Fruit fly (Drosophila melanogaster) whole organism, prepupa: ENCODE results near the gene Dph5.

Experiments used
- CG31627 ChIP-seq: fragments of 200-800 bp; sonication (Bioruptor generic); optimal IDR thresholded peaks from 3 replicates; lab custom pipeline; 2016; ENCODE audit warnings: missing biosample characterization, missing genetic modification characterization
- CG6163 ChIP-seq: fragments of 200-800 bp; sonication (Bioruptor generic); IDR thresholded peaks from 3 replicates; pipeline ENCODE4 v1.3.6; 2022; ENCODE audit warnings: missing biosample characterization, missing genetic modification characterization
- CG8632 ChIP-seq: fragments of 200-800 bp; sonication (Bioruptor generic); optimal IDR thresholded peaks from 3 replicates; lab custom pipeline; 2016; ENCODE audit warnings: missing biosample characterization, missing genetic modification characterization
- Ets96B ChIP-seq: fragments of 200-800 bp; optimal IDR thresholded peaks from 2 replicates; lab custom pipeline; 2019; ENCODE audit warnings: missing biosample characterization, mild to moderate bottlenecking, missing genetic modification characterization, moderate library complexity
- Lpt ChIP-seq: fragments of 200-800 bp; sonication (Bioruptor generic); optimal IDR thresholded peaks from 3 replicates; lab custom pipeline; 2016; ENCODE audit warnings: missing biosample characterization, missing genetic modification characterization
- lz ChIP-seq: fragments of 200-800 bp; sonication (Bioruptor generic); optimal IDR thresholded peaks from 3 replicates; lab custom pipeline; 2016; ENCODE audit warnings: missing biosample characterization, missing genetic modification characterization
- vri ChIP-seq: fragments of 200-800 bp; sonication (Bioruptor generic); optimal IDR thresholded peaks from 3 replicates; lab custom pipeline; 2016; ENCODE audit warnings: missing biosample characterization, mild to moderate bottlenecking, missing genetic modification characterization

dm6 chr3R:22547585-22548022 is 35.4 kb downstream of the Dph5 start, which contains the start of gene AdipoR:
- TF ChIP-seq Lpt (no peak), Ets96B (no peak), vri (GFP tag; lab: Kevin White, UChicago) (no peak), CG8632 (GFP tag; lab: Kevin White, UChicago) (no peak), CG31627 (GFP tag; lab: Kevin White, UChicago) (no peak), lz (GFP tag; lab: Kevin White, UChicago) (no peak), CG6163 (GFP tag; lab: Robert Waterston, UW) (no peak)
